Worm (Caenorhabditis elegans) whole organism, L2 larva: ENCODE data around the gene Y76B12C.8.

Experiments
- dmd-4 ChIP-seq: sonication (generic microtip); optimal IDR thresholded peaks from 2 replicates; lab custom pipeline; 2017; ENCODE audit warnings: missing biosample characterization, missing genetic modification characterization
- elt-3 ChIP-seq: sonication (generic microtip); optimal IDR thresholded peaks from 2 replicates; lab custom pipeline; 2017; ENCODE audit warnings: missing biosample characterization, missing genetic modification characterization
- fos-1 ChIP-seq: fragments of 150-350 bp; optimal IDR thresholded peaks from 2 replicates; lab custom pipeline; 2014; ENCODE audit warnings: missing biosample characterization, missing genetic modification characterization
- gmeb-1 ChIP-seq: fragments of 150-350 bp; optimal IDR thresholded peaks from 2 replicates; lab custom pipeline; 2014; ENCODE audit warnings: missing biosample characterization, missing genetic modification characterization
- lin-11 ChIP-seq: fragments of 150-350 bp; sonication (generic microtip); optimal IDR thresholded peaks from 2 replicates; lab custom pipeline; 2014; ENCODE audit warnings: missing biosample characterization, missing genetic modification characterization, inconsistent platforms, mixed read lengths
- lin-13 ChIP-seq: fragments of 150-350 bp; optimal IDR thresholded peaks from 2 replicates; lab custom pipeline; 2014; ENCODE audit warnings: missing biosample characterization, missing genetic modification reagents, missing genetic modification characterization
- lsy-2 ChIP-seq, 2 experiments: fragments of 150-350 bp in 1 of 2; sonication (generic microtip) in 1 of 2; optimal IDR thresholded peaks; 2 replicates each; lab custom pipeline; 2014 to 2017; ENCODE audit warnings: missing biosample characterization in 2 of 2, missing genetic modification characterization in 2 of 2
- nhr-11 ChIP-seq: fragments of 150-350 bp; optimal IDR thresholded peaks from 2 replicates; lab custom pipeline; 2014; ENCODE audit warnings: missing biosample characterization, missing genetic modification characterization
- nhr-12 ChIP-seq: fragments of 150-350 bp; optimal IDR thresholded peaks from 2 replicates; lab custom pipeline; 2014; ENCODE audit warnings: missing biosample characterization, missing genetic modification characterization
- nhr-25 ChIP-seq: fragments of 150-350 bp; sonication (generic microtip); optimal IDR thresholded peaks from 3 replicates; lab custom pipeline; 2014; ENCODE audit warnings: missing biosample characterization, missing genetic modification characterization
- sma-3 ChIP-seq: sonication (generic microtip); optimal IDR thresholded peaks from 2 replicates; lab custom pipeline; 2016; ENCODE audit warnings: missing genetic modification reagents, missing genetic modification characterization, missing compliant biosample characterization
- snpc-4 ChIP-seq: fragments of 150-350 bp; optimal IDR thresholded peaks from 2 replicates; lab custom pipeline; 2014; ENCODE audit warnings: missing biosample characterization, missing genetic modification characterization
- unc-62 ChIP-seq: fragments of 150-350 bp; optimal IDR thresholded peaks from 2 replicates; lab custom pipeline; 2014; ENCODE audit warnings: missing biosample characterization, missing genetic modification reagents, missing genetic modification characterization
- ztf-4 ChIP-seq: fragments of 150-350 bp; optimal IDR thresholded peaks from 2 replicates; lab custom pipeline; 2014; ENCODE audit warnings: missing biosample characterization, missing genetic modification characterization

DNA sequence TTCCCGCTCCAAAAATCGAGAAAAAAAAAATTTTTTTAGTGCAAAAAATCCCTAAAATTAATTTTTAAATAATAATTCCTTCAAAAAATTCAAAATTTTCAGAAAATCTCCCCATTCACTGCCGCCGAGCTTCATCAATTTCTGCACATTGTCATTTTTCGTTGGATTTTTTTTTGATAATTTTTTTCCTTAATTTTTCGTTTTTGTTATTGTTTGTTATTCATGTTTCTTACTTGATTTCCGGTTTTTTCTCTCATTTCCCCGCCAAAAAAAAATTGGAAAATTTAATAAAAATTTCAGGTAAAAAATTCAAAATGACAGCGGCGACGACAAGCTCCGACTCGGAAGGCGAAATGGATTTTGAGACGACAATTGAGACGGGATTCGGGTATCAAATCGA lies 23.4 kb upstream of the Y76B12C.8 start, which contains the start of gene F52C12.6:
- TF ChIP-seq nhr-12 (tag; lab: Kevin White, UChicago) (no peak), nhr-11 (no peak), fos-1 (tag; lab: Kevin White, UChicago) (no peak), nhr-25 (tag; lab: Kevin White, UChicago) (no peak), dmd-4 (tag; lab: Kevin White, UChicago) (no peak), unc-62 (GFP tag; lab: Kevin White, UChicago) (no peak), elt-3 (tag; lab: Kevin White, UChicago) (no peak), gmeb-1 (tag; lab: Kevin White, UChicago) (no peak), lin-11 (tag; lab: Kevin White, UChicago) (no peak), sma-3 (GFP tag; lab: Kevin White, UChicago) (no peak), ztf-4 (no peak), lsy-2 (tag; optimal IDR thresholded peaks at IDR 0.05; lab: Kevin White, UChicago) (no peak), snpc-4 (tag; lab: Kevin White, UChicago) (no peak), lin-13 (no peak)
